Fruit fly (Drosophila melanogaster) whole organism, pupa: Measurements from ENCODE around the gene THADA.

Experiments used
- CG12605 ChIP-seq: fragments of 200-800 bp; sonication (Bioruptor generic); IDR thresholded peaks from 2 replicates; pipeline ENCODE4 v1.3.6; 2022; ENCODE audit warnings: missing biosample characterization, missing genetic modification characterization
- CG15710 ChIP-seq: fragments of 200-800 bp; sonication (Bioruptor generic); optimal IDR thresholded peaks from 2 replicates; lab custom pipeline; 2018; ENCODE audit warnings: missing biosample characterization, mild to moderate bottlenecking, missing genetic modification characterization, moderate library complexity
- CG32121 ChIP-seq: fragments of 200-800 bp; sonication (Bioruptor generic); IDR thresholded peaks from 2 replicates; pipeline ENCODE4 v1.3.6; 2022; ENCODE audit warnings: missing biosample characterization, missing genetic modification characterization
- CG34367 ChIP-seq: fragments of 200-800 bp; sonication (Bioruptor generic); optimal IDR thresholded peaks from 2 replicates; lab custom pipeline; 2018; ENCODE audit warnings: missing biosample characterization, mild to moderate bottlenecking, missing genetic modification characterization
- CG9948 ChIP-seq: fragments of 200-800 bp; sonication (Bioruptor generic); optimal IDR thresholded peaks from 2 replicates; lab custom pipeline; 2018; ENCODE audit warnings: missing biosample characterization, mild to moderate bottlenecking, missing genetic modification characterization, moderate library complexity
- D1 ChIP-seq: fragments of 200-800 bp; sonication (Bioruptor generic); optimal IDR thresholded peaks from 2 replicates; lab custom pipeline; 2018; ENCODE audit warnings: missing biosample characterization, mild to moderate bottlenecking, missing genetic modification characterization, moderate library complexity
- EcR ChIP-seq: fragments of 200-800 bp; sonication (Bioruptor generic); optimal IDR thresholded peaks from 3 replicates; lab custom pipeline; 2019; ENCODE audit warnings: missing biosample characterization, missing genetic modification characterization, mild to moderate bottlenecking, moderate library complexity, missing genetic modification reagents
- Pif1B ChIP-seq: fragments of 200-800 bp; sonication (Bioruptor generic); optimal IDR thresholded peaks from 3 replicates; lab custom pipeline; 2016; ENCODE audit warnings: missing biosample characterization, missing genetic modification characterization

DNA sequence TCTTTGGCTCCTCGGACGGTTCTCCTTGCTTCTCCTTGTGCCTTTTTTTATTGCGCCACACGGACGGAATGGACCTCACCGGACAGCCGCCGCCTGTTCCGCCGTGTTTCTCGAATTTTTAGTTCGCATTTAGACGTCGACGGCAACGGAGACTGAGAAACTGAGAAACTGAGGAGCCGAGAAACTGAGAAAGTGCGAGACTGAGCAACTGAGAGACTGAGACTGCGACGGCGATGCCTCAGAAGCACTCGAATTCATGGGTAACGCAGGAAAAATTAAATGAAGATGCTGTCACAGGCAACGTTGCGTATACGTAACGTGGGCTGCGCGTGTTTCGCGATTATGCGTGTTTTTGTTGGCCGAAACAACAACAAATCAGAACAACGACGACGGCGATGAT, 10.3 kb upstream of the THADA start:
- TF ChIP-seq CG9948 (tag; lab: Kevin White, UChicago) (no peak), EcR (GFP tag; lab: Kevin White, UChicago) (no peak), CG12605 (GFP tag; lab: Robert Waterston, UW) (no peak), CG15710 (no peak), D1 (tag; lab: Kevin White, UChicago) (no peak), Pif1B (no peak), CG32121 (no peak), CG34367 (tag; lab: Kevin White, UChicago) (no peak)
